Fruit fly (Drosophila melanogaster): ENCODE measurements around the gene st.

The st gene

dm6 chr3L:16495235-16495634 lies 2.2 kb upstream of the st start:
- TF ChIP-seq CG1620 (GFP tag; optimal IDR thresholded peaks at IDR 0.05) (no peak), cic (GFP tag; optimal IDR thresholded peaks at IDR 0.05) (no peak)

- peak; percentile 86 for TF ChIP-seq kay (GFP tag; ENCODE audit: borderline replicate concordance)
- TF ChIP-seq Mnt (GFP tag; optimal IDR thresholded peaks at IDR 0.05), result peak; percentile 37
- no peak for TF ChIP-seq Hr96 (GFP tag; optimal IDR thresholded peaks at IDR 0.05)
- peak; percentile 82 for TF ChIP-seq cic (GFP tag; optimal IDR thresholded peaks at IDR 0.05)
- peak; percentile 31 for TF ChIP-seq CG7101 (tag; optimal IDR thresholded peaks at IDR 0.05)
- TF ChIP-seq cnc (optimal IDR thresholded peaks at IDR 0.05), result no peak
- peak; percentile 90 for TF ChIP-seq tj (GFP tag; optimal IDR thresholded peaks at IDR 0.05)
- TF ChIP-seq Clk (GFP tag; optimal IDR thresholded peaks at IDR 0.05), result no peak
These were observed 1.3 kb upstream of the st start, which contains the start of gene CG42514 for dm6 chr3L:16495989-16496797. CG42514 (minus strand) TSS chr3L:16496236.

- TF ChIP-seq bab1 (GFP tag; optimal IDR thresholded peaks at IDR 0.05) (peak; percentile 57), CG14711 (tag; optimal IDR thresholded peaks at IDR 0.05) (no peak), Clk (GFP tag; optimal IDR thresholded peaks at IDR 0.05) (no peak)
These were observed 36.5 kb downstream of the st start for dm6 chr3L:16533932-16534331.

dm6 chr3L:16542998-16543624 lies 45.7 kb downstream of the st start, which contains the start of gene CG43373:
CG43373 (minus strand) TSS chr3L:16543370.
- TF ChIP-seq cic (GFP tag; optimal IDR thresholded peaks at IDR 0.05) (no peak), kay (GFP tag; ENCODE audit: borderline replicate concordance) (no peak), tj (GFP tag; optimal IDR thresholded peaks at IDR 0.05) (no peak), CG7045 (GFP tag; optimal IDR thresholded peaks at IDR 0.05) (no peak), bab1 (GFP tag; optimal IDR thresholded peaks at IDR 0.05) (no peak), Hr96 (GFP tag; optimal IDR thresholded peaks at IDR 0.05) (no peak), pad (GFP tag; optimal IDR thresholded peaks at IDR 0.05) (no peak), cnc (optimal IDR thresholded peaks at IDR 0.05) (no peak), CG7101 (tag; optimal IDR thresholded peaks at IDR 0.05) (no peak), CG11617 (GFP tag; optimal IDR thresholded peaks at IDR 0.05) (no peak), CG1620 (GFP tag; optimal IDR thresholded peaks at IDR 0.05) (no peak), CG12768 (GFP tag; optimal IDR thresholded peaks at IDR 0.05) (no peak)

dm6 chr3L:16544220-16544619 lies 46.8 kb downstream of the st start:
- TF ChIP-seq bab1 (GFP tag; optimal IDR thresholded peaks at IDR 0.05) (no peak), CG7101 (tag; optimal IDR thresholded peaks at IDR 0.05) (no peak), cic (GFP tag; optimal IDR thresholded peaks at IDR 0.05) (no peak), pad (GFP tag; optimal IDR thresholded peaks at IDR 0.05) (no peak), CG33017 (tag; optimal IDR thresholded peaks at IDR 0.05) (no peak), cnc (optimal IDR thresholded peaks at IDR 0.05) (no peak), kay (GFP tag; ENCODE audit: borderline replicate concordance) (no peak), CG14711 (tag; optimal IDR thresholded peaks at IDR 0.05) (no peak), CG7045 (GFP tag; optimal IDR thresholded peaks at IDR 0.05) (no peak), CG12768 (GFP tag; optimal IDR thresholded peaks at IDR 0.05) (no peak), Crg-1 (GFP tag; optimal IDR thresholded peaks at IDR 0.05) (no peak), toe (GFP tag; optimal IDR thresholded peaks at IDR 0.05) (no peak), Clk (GFP tag; optimal IDR thresholded peaks at IDR 0.05) (no peak), tj (GFP tag; optimal IDR thresholded peaks at IDR 0.05) (no peak), ovo (GFP tag; optimal IDR thresholded peaks at IDR 0.05) (no peak), CG5204 (GFP tag; optimal IDR thresholded peaks at IDR 0.05) (no peak), Hr96 (GFP tag; optimal IDR thresholded peaks at IDR 0.05) (no peak), Mnt (GFP tag; optimal IDR thresholded peaks at IDR 0.05) (no peak)

- no peak for TF ChIP-seq pad (GFP tag; optimal IDR thresholded peaks at IDR 0.05)
- TF ChIP-seq Mnt (GFP tag; optimal IDR thresholded peaks at IDR 0.05), result no peak
- TF ChIP-seq CG7045 (GFP tag; optimal IDR thresholded peaks at IDR 0.05), result no peak
- no peak for TF ChIP-seq cnc (optimal IDR thresholded peaks at IDR 0.05)
- no peak for TF ChIP-seq ovo (GFP tag; optimal IDR thresholded peaks at IDR 0.05)
- TF ChIP-seq bab1 (GFP tag; optimal IDR thresholded peaks at IDR 0.05), result no peak
- TF ChIP-seq CG33017 (tag; optimal IDR thresholded peaks at IDR 0.05), result no peak
- no peak for TF ChIP-seq CG1620 (GFP tag; optimal IDR thresholded peaks at IDR 0.05)
- no peak for TF ChIP-seq CG11617 (GFP tag; optimal IDR thresholded peaks at IDR 0.05)
- TF ChIP-seq CG5204 (GFP tag; optimal IDR thresholded peaks at IDR 0.05), result no peak
- no peak for TF ChIP-seq tj (GFP tag; optimal IDR thresholded peaks at IDR 0.05)
- no peak for TF ChIP-seq Hr96 (GFP tag; optimal IDR thresholded peaks at IDR 0.05)
- no peak for TF ChIP-seq CG14711 (tag; optimal IDR thresholded peaks at IDR 0.05)
- no peak for TF ChIP-seq Clk (GFP tag; optimal IDR thresholded peaks at IDR 0.05)
- no peak for TF ChIP-seq kay (GFP tag; ENCODE audit: borderline replicate concordance)
- no peak for TF ChIP-seq toe (GFP tag; optimal IDR thresholded peaks at IDR 0.05)
These were observed 48.1 kb downstream of the st start, which contains the start of gene CG13033 for dm6 chr3L:16545511-16545910. CG13033 (minus strand) TSS chr3L:16545628.

Data from whole organism, adult.